Worm (Caenorhabditis elegans) whole organism, mixed stage, embryonic: Measurements from ENCODE around the gene W03F9.4.

Experiments
- bed-3 ChIP-seq: fragments of 200-800 bp; sonication (Bioruptor generic); optimal IDR thresholded peaks from 3 replicates; lab custom pipeline; 2018; ENCODE audit warnings: mild to moderate bottlenecking, missing genetic modification characterization, moderate library complexity, missing compliant biosample characterization
- blmp-1 ChIP-seq: fragments of 150-350 bp; optimal IDR thresholded peaks from 2 replicates; lab custom pipeline; 2014; ENCODE audit warnings: missing biosample characterization, missing genetic modification characterization
- hlh-1 ChIP-seq: fragments of 150-350 bp; optimal IDR thresholded peaks from 2 replicates; lab custom pipeline; 2014; ENCODE audit warnings: missing biosample characterization, missing genetic modification reagents, missing genetic modification characterization
- lin-13 ChIP-seq: fragments of 150-350 bp; optimal IDR thresholded peaks from 2 replicates; lab custom pipeline; 2014; ENCODE audit warnings: missing biosample characterization, missing genetic modification characterization
- mab-5 ChIP-seq: fragments of 150-350 bp; optimal IDR thresholded peaks from 2 replicates; lab custom pipeline; 2014; ENCODE audit warnings: missing biosample characterization, missing genetic modification characterization
- nhr-12 ChIP-seq: fragments of 150-350 bp; optimal IDR thresholded peaks from 2 replicates; lab custom pipeline; 2014; ENCODE audit warnings: missing biosample characterization, missing genetic modification characterization
- pha-4 ChIP-seq: fragments of 150-350 bp; optimal IDR thresholded peaks from 2 replicates; lab custom pipeline; 2018; ENCODE audit warnings: missing biosample characterization, missing genetic modification reagents, missing genetic modification characterization
- sptf-1 ChIP-seq: sonication (generic microtip); optimal IDR thresholded peaks from 2 replicates; lab custom pipeline; 2017; ENCODE audit warnings: mild to moderate bottlenecking, missing genetic modification characterization, moderate library complexity, missing compliant biosample characterization
- ztf-11 ChIP-seq: fragments of 150-350 bp; optimal IDR thresholded peaks from 2 replicates; lab custom pipeline; 2014; ENCODE audit warnings: missing biosample characterization, missing genetic modification characterization

DNA sequence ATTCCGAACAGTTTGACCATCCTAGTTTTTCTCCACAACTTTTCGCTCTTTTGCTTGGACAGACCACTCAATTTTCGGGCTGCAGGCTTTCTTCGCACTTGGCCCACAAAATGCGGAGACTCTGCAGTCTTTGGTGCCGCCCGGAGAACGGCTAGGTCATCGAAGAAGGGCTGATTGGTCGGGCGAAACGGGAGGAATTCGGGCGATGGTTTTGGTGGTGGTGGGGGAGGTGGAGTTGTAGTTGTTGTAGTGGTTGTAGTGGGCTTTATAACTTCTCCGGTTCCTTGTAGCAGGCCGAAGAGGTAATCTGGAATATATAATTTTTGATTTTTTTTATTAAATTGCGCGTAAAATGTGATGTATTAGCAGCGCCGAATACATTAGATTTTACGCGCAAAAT is 13.5 kb downstream of the W03F9.4 start:
- no peak for TF ChIP-seq ztf-11
- TF ChIP-seq pha-4 (tag; lab: Kevin White, UChicago), result no peak
- no peak for TF ChIP-seq mab-5 (tag; lab: Kevin White, UChicago)
- no peak for TF ChIP-seq blmp-1 (tag; lab: Kevin White, UChicago)
- no peak for TF ChIP-seq lin-13
- TF ChIP-seq bed-3 (GFP tag; lab: Kevin White, UChicago), result no peak
- no peak for TF ChIP-seq nhr-12 (tag; lab: Kevin White, UChicago)
- TF ChIP-seq sptf-1, result no peak
- no peak for TF ChIP-seq hlh-1 (tag; lab: Kevin White, UChicago)
